1 fruit fly cellular context compared by ENCODE assay signal in the genomic region with DNA sequence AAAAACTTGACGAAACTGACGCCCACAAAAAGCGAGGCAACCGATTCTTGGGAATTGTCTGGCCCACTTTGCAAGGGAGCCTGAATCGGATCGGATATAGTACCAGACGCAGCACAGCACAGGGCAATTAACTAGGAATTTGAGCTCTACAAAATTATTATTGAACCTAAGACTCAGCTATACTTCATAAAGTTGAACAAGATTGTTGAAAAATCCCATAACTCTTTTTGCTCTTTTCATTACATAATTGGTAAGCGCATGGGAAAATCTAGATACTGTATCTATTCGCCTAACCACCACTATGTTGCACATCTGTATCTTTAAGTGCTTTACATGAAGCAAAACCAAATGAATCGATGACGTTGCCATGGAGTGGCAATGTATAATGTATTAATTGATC.
TF ChIP-seq lines count a peak whose summit lies in the region.

No protein-coding gene starts in this region.

TF ChIP-seq in whole organism, embryonic, 481 proteins besides CTCF, POLR2A, EP300 and RAD21 (continued from another document and continues in another):
- TF ChIP-seq z (GFP tag; IDR thresholded peaks at IDR 0.05; lab: Robert Waterston, UW) (no peak), shn (GFP tag; optimal IDR thresholded peaks at IDR 0.05; lab: Kevin White, UChicago) (peak; percentile 49), lilli (GFP tag; optimal IDR thresholded peaks at IDR 0.05; lab: Kevin White, UChicago) (peak; percentile 60), tgo (GFP tag; IDR thresholded peaks at IDR 0.05; lab: Robert Waterston, UW) (peak; percentile 72; the same call in 2 of the 3 replicates), CG12744 (GFP tag; optimal IDR thresholded peaks at IDR 0.05; lab: Kevin White, UChicago) (no peak), emc (GFP tag; optimal IDR thresholded peaks at IDR 0.05; lab: Kevin White, UChicago) (no peak), Atf-2 (GFP tag; optimal IDR thresholded peaks at IDR 0.05; lab: Kevin White, UChicago) (peak; percentile 64), CG7357 (GFP tag; IDR thresholded peaks at IDR 0.05; lab: Robert Waterston, UW) (peak; percentile 67; the same call in 2 of the 3 replicates), repo (GFP tag; optimal IDR thresholded peaks at IDR 0.05; lab: Kevin White, UChicago) (peak; percentile 60), Nf-YA (GFP tag; IDR thresholded peaks at IDR 0.05; lab: Robert Waterston, UW) (peak; percentile 50; the same call in 1 of the 2 replicates), NC2α (GFP tag; optimal IDR thresholded peaks at IDR 0.05; lab: Kevin White, UChicago) (no peak), CG7987 (GFP tag; optimal IDR thresholded peaks at IDR 0.05; lab: Kevin White, UChicago) (no peak), B-H1 (GFP tag; IDR thresholded peaks at IDR 0.05; lab: Robert Waterston, UW) (peak; percentile 46; the same call in 2 of the 3 replicates), CG30403 (GFP tag; optimal IDR thresholded peaks at IDR 0.05; lab: Kevin White, UChicago) (peak; percentile 74), CG17912 (GFP tag; optimal IDR thresholded peaks at IDR 0.05; lab: Kevin White, UChicago) (peak; percentile 40), dmrt11E (tag; optimal IDR thresholded peaks at IDR 0.05; lab: Kevin White, UChicago) (peak; percentile 30), yki (optimal IDR thresholded peaks at IDR 0.05; lab: Kevin White, UChicago) (no peak), B-H2 (GFP tag; optimal IDR thresholded peaks at IDR 0.05; lab: Kevin White, UChicago) (no peak), wek (GFP tag; optimal IDR thresholded peaks at IDR 0.05; lab: Kevin White, UChicago) (peak; percentile 40), CG2889 (GFP tag; IDR thresholded peaks at IDR 0.05; lab: Robert Waterston, UW) (peak; percentile 58; the same call in 1 of the 3 replicates), tio (GFP tag; optimal IDR thresholded peaks at IDR 0.05; lab: Kevin White, UChicago) (peak; percentile 59), CG8478 (optimal IDR thresholded peaks at IDR 0.05; lab: Kevin White, UChicago) (no peak), lab (GFP tag; optimal IDR thresholded peaks at IDR 0.05; lab: Kevin White, UChicago) (peak; percentile 66), CG9727 (GFP tag; optimal IDR thresholded peaks at IDR 0.05; lab: Kevin White, UChicago) (peak; percentile 67), chn (GFP tag; optimal IDR thresholded peaks at IDR 0.05; lab: Kevin White, UChicago) (peak; percentile 42), crol (GFP tag; IDR thresholded peaks at IDR 0.05; lab: Robert Waterston, UW) (no peak), CG15073 (GFP tag; optimal IDR thresholded peaks at IDR 0.05; lab: Kevin White, UChicago) (no peak), NC2β (GFP tag; optimal IDR thresholded peaks at IDR 0.05; lab: Kevin White, UChicago) (peak; percentile 51), zen (tag; optimal IDR thresholded peaks at IDR 0.05; lab: Kevin White, UChicago) (peak; percentile 38), ind (GFP tag; optimal IDR thresholded peaks at IDR 0.05; lab: Kevin White, UChicago) (peak; percentile 73), Ptx1 (GFP tag; IDR thresholded peaks at IDR 0.05; lab: Robert Waterston, UW) (peak; percentile 83), Vsx1 (GFP tag; optimal IDR thresholded peaks at IDR 0.05; lab: Kevin White, UChicago) (peak; percentile 33), trh (GFP tag; optimal IDR thresholded peaks at IDR 0.05; lab: Kevin White, UChicago) (no peak), CG33557 (GFP tag; optimal IDR thresholded peaks at IDR 0.05; lab: Kevin White, UChicago) (no peak), CG11695 (GFP tag; IDR thresholded peaks at IDR 0.05; lab: Robert Waterston, UW) (peak; percentile 61; the same call in 2 of the 3 replicates), CG15011 (GFP tag; optimal IDR thresholded peaks at IDR 0.05; lab: Kevin White, UChicago) (peak; percentile 47), D19A (tag; optimal IDR thresholded peaks at IDR 0.05; lab: Kevin White, UChicago) (peak; percentile 70), danr (GFP tag; IDR thresholded peaks at IDR 0.05; lab: Robert Waterston, UW) (peak; percentile 36; the same call in 1 of the 2 replicates), CG7786 (GFP tag; optimal IDR thresholded peaks at IDR 0.05; lab: Kevin White, UChicago) (peak; percentile 53), br (optimal IDR thresholded peaks at IDR 0.05; lab: Kevin White, UChicago) (no peak), D19B (GFP tag; optimal IDR thresholded peaks at IDR 0.05; lab: Kevin White, UChicago) (peak; percentile 19), dimm (GFP tag; IDR thresholded peaks at IDR 0.05; lab: Robert Waterston, UW) (no peak), gro (GFP tag; optimal IDR thresholded peaks at IDR 0.05; lab: Kevin White, UChicago) (no peak), chif (GFP tag; optimal IDR thresholded peaks at IDR 0.05; lab: Kevin White, UChicago) (peak; percentile 72 to 82), ab (GFP tag; optimal IDR thresholded peaks at IDR 0.05; lab: Kevin White, UChicago) (no peak), Nf-YB (GFP tag; optimal IDR thresholded peaks at IDR 0.05; lab: Kevin White, UChicago) (peak; percentile 44), CG12236 (GFP tag; optimal IDR thresholded peaks at IDR 0.05; lab: Kevin White, UChicago) (peak; percentile 51), Hey (tag; optimal IDR thresholded peaks at IDR 0.05; lab: Kevin White, UChicago) (no peak), Fer3 (tag; optimal IDR thresholded peaks at IDR 0.05; lab: Kevin White, UChicago) (peak; percentile 49), tx (GFP tag; optimal IDR thresholded peaks at IDR 0.05; lab: Kevin White, UChicago) (peak; percentile 55), Doc3 (GFP tag; IDR thresholded peaks at IDR 0.05; lab: Robert Waterston, UW; ENCODE audit: partially characterized antibody) (no peak), GATAe (GFP tag; conservative IDR thresholded peaks at IDR 0.05; lab: Robert Waterston, UW) (no peak), zf30C (GFP tag; optimal IDR thresholded peaks at IDR 0.05; lab: Kevin White, UChicago) (no peak), run (tag; optimal IDR thresholded peaks at IDR 0.05; lab: Kevin White, UChicago) (peak; percentile 65), vnd (GFP tag; IDR thresholded peaks at IDR 0.05; lab: Robert Waterston, UW; ENCODE audit: partially characterized antibody) (no peak), disco-r (GFP tag; optimal IDR thresholded peaks at IDR 0.05; lab: Kevin White, UChicago) (peak; percentile 40), CrebB (tag; optimal IDR thresholded peaks at IDR 0.05; lab: Kevin White, UChicago) (peak; percentile 22), toy (GFP tag; IDR thresholded peaks at IDR 0.05; lab: Robert Waterston, UW) (no peak), CG3281 (GFP tag; optimal IDR thresholded peaks at IDR 0.05; lab: Kevin White, UChicago) (peak; percentile 6), CG10209 (GFP tag; optimal IDR thresholded peaks at IDR 0.05; lab: Kevin White, UChicago) (peak; percentile 67), maf-S (GFP tag; optimal IDR thresholded peaks at IDR 0.05; lab: Kevin White, UChicago) (peak; percentile 33), CG9215 (GFP tag; IDR thresholded peaks at IDR 0.05; lab: Robert Waterston, UW) (peak; percentile 53), CG15479 (GFP tag; optimal IDR thresholded peaks at IDR 0.05; lab: Kevin White, UChicago) (no peak), HLH4C (GFP tag; IDR thresholded peaks at IDR 0.05; lab: Robert Waterston, UW; ENCODE audit: partially characterized antibody) (no peak), aop (GFP tag; IDR thresholded peaks at IDR 0.05; lab: Robert Waterston, UW) (0 out of 2 replicates have a peak, but pooled peaks have one; percentile 39), sens-2 (GFP tag; IDR thresholded peaks at IDR 0.05; lab: Robert Waterston, UW) (peak; percentile 59; the same call in 1 of the 2 replicates), Bdp1 (GFP tag; optimal IDR thresholded peaks at IDR 0.05; lab: Kevin White, UChicago) (peak; percentile 27), CG10959 (GFP tag; IDR thresholded peaks at IDR 0.05; lab: Robert Waterston, UW) (peak; percentile 59; the same call in 1 of the 2 replicates), nmo (GFP tag; optimal IDR thresholded peaks at IDR 0.05; lab: Kevin White, UChicago) (peak; percentile 91), CG11398 (GFP tag; optimal IDR thresholded peaks at IDR 0.05; lab: Kevin White, UChicago) (no peak), HLH54F (GFP tag; optimal IDR thresholded peaks at IDR 0.05; lab: Kevin White, UChicago) (peak; percentile 22), fd102C (GFP tag; optimal IDR thresholded peaks at IDR 0.05; lab: Kevin White, UChicago) (no peak), CG9797 (GFP tag; optimal IDR thresholded peaks at IDR 0.05; lab: Kevin White, UChicago) (no peak), unc-4 (GFP tag; IDR thresholded peaks at IDR 0.05; lab: Robert Waterston, UW; ENCODE audit: partially characterized antibody) (no peak), jumu (GFP tag; optimal IDR thresholded peaks at IDR 0.05; lab: Kevin White, UChicago) (peak; percentile 56), Gug (GFP tag; IDR thresholded peaks at IDR 0.05; lab: Robert Waterston, UW) (peak; percentile 44; the same call in 3 of the 4 replicates), her (GFP tag; optimal IDR thresholded peaks at IDR 0.05; lab: Kevin White, UChicago) (peak; percentile 56), ems (GFP tag; optimal IDR thresholded peaks at IDR 0.05; lab: Kevin White, UChicago) (peak; percentile 61), Camta (GFP tag; optimal IDR thresholded peaks at IDR 0.05; lab: Kevin White, UChicago) (peak; percentile 80), kni (GFP tag; optimal IDR thresholded peaks at IDR 0.05; lab: Kevin White, UChicago) (no peak), ranshi (GFP tag; IDR thresholded peaks at IDR 0.05; lab: Robert Waterston, UW) (peak; percentile 66), MTF-1 (GFP tag; optimal IDR thresholded peaks at IDR 0.05; lab: Kevin White, UChicago; ENCODE audit: borderline replicate concordance) (peak; percentile 41), CG6765 (GFP tag; optimal IDR thresholded peaks at IDR 0.05; lab: Kevin White, UChicago) (no peak), CG4617 (GFP tag; optimal IDR thresholded peaks at IDR 0.05; lab: Kevin White, UChicago; ENCODE audit: borderline replicate concordance) (peak; percentile 14), Mes4 (GFP tag; optimal IDR thresholded peaks at IDR 0.05; lab: Kevin White, UChicago) (peak; percentile 69), lbe (GFP tag; optimal IDR thresholded peaks at IDR 0.05; lab: Kevin White, UChicago) (no peak), CG42726 (GFP tag; IDR thresholded peaks at IDR 0.05; lab: Robert Waterston, UW; ENCODE audit: partially characterized antibody) (no peak), CG10543 (GFP tag; optimal IDR thresholded peaks at IDR 0.05; lab: Kevin White, UChicago) (peak; percentile 14), CG1602 (GFP tag; optimal IDR thresholded peaks at IDR 0.05; lab: Kevin White, UChicago) (peak; percentile 67), sens (GFP tag; lab: Kevin White, UChicago) (peak; percentile 98), kah (GFP tag; optimal IDR thresholded peaks at IDR 0.05; lab: Kevin White, UChicago) (peak; percentile 62), pita (GFP tag; optimal IDR thresholded peaks at IDR 0.05; lab: Kevin White, UChicago) (no peak), Rfx (GFP tag; IDR thresholded peaks at IDR 0.05; lab: Robert Waterston, UW) (peak; percentile 68), chinmo (GFP tag; IDR thresholded peaks at IDR 0.05; lab: Robert Waterston, UW; ENCODE audit: partially characterized antibody) (no peak), sug (tag; optimal IDR thresholded peaks at IDR 0.05; lab: Kevin White, UChicago) (no peak), Tbp (GFP tag; optimal IDR thresholded peaks at IDR 0.05; lab: Kevin White, UChicago) (no peak), Xbp1 (GFP tag; optimal IDR thresholded peaks at IDR 0.05; lab: Kevin White, UChicago) (peak; percentile 79), slbo (GFP tag; IDR thresholded peaks at IDR 0.05; lab: Robert Waterston, UW) (peak; percentile 66), MESR4 (GFP tag; optimal IDR thresholded peaks at IDR 0.05; lab: Kevin White, UChicago) (no peak), mld (GFP tag; IDR thresholded peaks at IDR 0.05; lab: Robert Waterston, UW; ENCODE audit: partially characterized antibody) (no peak), CG7372 (GFP tag; IDR thresholded peaks at IDR 0.05; lab: Robert Waterston, UW) (0 out of 2 replicates have a peak, but pooled peaks have one; percentile 24), CG30431 (GFP tag; optimal IDR thresholded peaks at IDR 0.05; lab: Kevin White, UChicago) (peak; percentile 64), hbn (GFP tag; IDR thresholded peaks at IDR 0.05; lab: Robert Waterston, UW; ENCODE audit: partially characterized antibody) (no peak), ham (GFP tag; IDR thresholded peaks at IDR 0.05; lab: Robert Waterston, UW) (no peak), CG17328 (GFP tag; IDR thresholded peaks at IDR 0.05; lab: Robert Waterston, UW) (peak; percentile 88), CG2199 (GFP tag; IDR thresholded peaks at IDR 0.05; lab: Robert Waterston, UW) (no peak), crp (GFP tag; optimal IDR thresholded peaks at IDR 0.05; lab: Kevin White, UChicago) (peak in 1 of 2 experiments; percentile 13), Drgx (GFP tag; IDR thresholded peaks at IDR 0.05; lab: Robert Waterston, UW) (peak; percentile 86), Nf-YC (tag; optimal IDR thresholded peaks at IDR 0.05; lab: Kevin White, UChicago) (peak; percentile 31), Deaf1 (tag; optimal IDR thresholded peaks at IDR 0.05; lab: Kevin White, UChicago) (peak; percentile 28), CG7271 (tag; optimal IDR thresholded peaks at IDR 0.05; lab: Kevin White, UChicago) (peak; percentile 14), pho (GFP tag; optimal IDR thresholded peaks at IDR 0.05; lab: Kevin White, UChicago) (no peak), CG6791 (GFP tag; IDR thresholded peaks at IDR 0.05; lab: Robert Waterston, UW; ENCODE audit: partially characterized antibody) (no peak), Pdp1 (GFP tag; optimal IDR thresholded peaks at IDR 0.05; lab: Kevin White, UChicago) (peak; percentile 63 to 89), CG11085 (GFP tag; IDR thresholded peaks at IDR 0.05; lab: Robert Waterston, UW) (peak; percentile 52; the same call in 1 of the 2 replicates), dysf (GFP tag; IDR thresholded peaks at IDR 0.05; lab: Robert Waterston, UW) (peak; percentile 81), odd (GFP tag; optimal IDR thresholded peaks at IDR 0.05; lab: Kevin White, UChicago) (peak; percentile 69), hkb (optimal IDR thresholded peaks at IDR 0.05; lab: Kevin White, UChicago) (no peak), hkb (GFP tag; IDR thresholded peaks at IDR 0.05; lab: Robert Waterston, UW) (peak; percentile 85), sim (GFP tag; IDR thresholded peaks at IDR 0.05; lab: Robert Waterston, UW) (no peak), slp2 (GFP tag; optimal IDR thresholded peaks at IDR 0.05; lab: Kevin White, UChicago) (peak; percentile 75), Hr39 (optimal IDR thresholded peaks at IDR 0.05; lab: Kevin White, UChicago) (no peak), pan (optimal IDR thresholded peaks at IDR 0.05; lab: Kevin White, UChicago) (no peak), pan (GFP tag; optimal IDR thresholded peaks at IDR 0.05 in 1 of 2, IDR thresholded peaks at IDR 0.05 in 1 of 2) (peak in 1 of 2 experiments; percentile 70), lmd (GFP tag; IDR thresholded peaks at IDR 0.05; lab: Robert Waterston, UW) (peak; percentile 82)
